Fruit fly (Drosophila melanogaster) whole organism, prepupa: ENCODE results near the gene stg.

Experiments used
- CG10631 ChIP-seq: fragments of 200-800 bp; sonication (Bioruptor generic); optimal IDR thresholded peaks from 2 replicates; lab custom pipeline; 2016; ENCODE audit warnings: missing biosample characterization, missing genetic modification characterization
- CG10669 ChIP-seq: fragments of 200-800 bp; sonication (Bioruptor generic); optimal IDR thresholded peaks from 3 replicates; lab custom pipeline; 2018; ENCODE audit warnings: missing biosample characterization, mild to moderate bottlenecking, missing genetic modification characterization, moderate library complexity
- CG11762 ChIP-seq: fragments of 200-800 bp; sonication (Bioruptor generic); optimal IDR thresholded peaks from 3 replicates; lab custom pipeline; 2016; ENCODE audit warnings: missing biosample characterization, missing genetic modification characterization; ENCODE audit not compliant: insufficient read depth
- CG15336 ChIP-seq: fragments of 200-800 bp; sonication (Bioruptor generic); IDR thresholded peaks from 2 replicates; pipeline ENCODE4 v1.3.6; 2022; ENCODE audit warnings: missing biosample characterization, missing genetic modification characterization
- CG1621 ChIP-seq: fragments of 200-800 bp; sonication (Bioruptor generic); optimal IDR thresholded peaks from 3 replicates; lab custom pipeline; 2018; ENCODE audit warnings: missing biosample characterization, mild to moderate bottlenecking, missing genetic modification characterization
- CG3032 ChIP-seq: fragments of 200-800 bp; optimal IDR thresholded peaks from 2 replicates; lab custom pipeline; 2019; ENCODE audit warnings: missing biosample characterization, mild to moderate bottlenecking, missing genetic modification characterization, moderate library complexity
- CG32006 ChIP-seq: fragments of 200-800 bp; sonication (Bioruptor generic); optimal IDR thresholded peaks from 3 replicates; lab custom pipeline; 2017; ENCODE audit warnings: missing biosample characterization, mild to moderate bottlenecking, missing genetic modification characterization
- CG3919 ChIP-seq: fragments of 200-800 bp; sonication (Bioruptor generic); optimal IDR thresholded peaks from 3 replicates; lab custom pipeline; 2016; ENCODE audit warnings: missing biosample characterization, missing genetic modification characterization
- CG4318 ChIP-seq: fragments of 200-800 bp; sonication (Bioruptor generic); optimal IDR thresholded peaks from 3 replicates; lab custom pipeline; 2017; ENCODE audit warnings: missing biosample characterization, mild to moderate bottlenecking, missing genetic modification characterization
- CG6163 ChIP-seq: fragments of 200-800 bp; sonication (Bioruptor generic); IDR thresholded peaks from 3 replicates; pipeline ENCODE4 v1.3.6; 2022; ENCODE audit warnings: missing biosample characterization, missing genetic modification characterization
- CG6276 ChIP-seq: fragments of 200-800 bp; sonication (Bioruptor generic); optimal IDR thresholded peaks from 2 replicates; lab custom pipeline; 2017; ENCODE audit warnings: missing biosample characterization, mild to moderate bottlenecking, missing genetic modification characterization
- CG6808 ChIP-seq: fragments of 200-800 bp; sonication (Bioruptor generic); optimal IDR thresholded peaks from 3 replicates; lab custom pipeline; 2017; ENCODE audit warnings: missing biosample characterization, missing genetic modification characterization, mild to moderate bottlenecking, moderate library complexity, missing genetic modification reagents
- CG6854 ChIP-seq: fragments of 200-800 bp; sonication (Bioruptor generic); optimal IDR thresholded peaks from 2 replicates; lab custom pipeline; 2017; ENCODE audit warnings: missing biosample characterization, mild to moderate bottlenecking, missing genetic modification characterization
- CG7368 ChIP-seq: fragments of 200-800 bp; sonication (Bioruptor generic); optimal IDR thresholded peaks from 3 replicates; lab custom pipeline; 2016; ENCODE audit warnings: missing biosample characterization, missing genetic modification characterization
- CG8119 ChIP-seq: fragments of 200-800 bp; sonication (Bioruptor generic); IDR thresholded peaks from 3 replicates; pipeline ENCODE4 v1.3.6; 2022; ENCODE audit warnings: missing biosample characterization, missing genetic modification characterization
- CG8632 ChIP-seq: fragments of 200-800 bp; sonication (Bioruptor generic); optimal IDR thresholded peaks from 3 replicates; lab custom pipeline; 2016; ENCODE audit warnings: missing biosample characterization, missing genetic modification characterization
- CG9139 ChIP-seq: fragments of 200-800 bp; sonication (Bioruptor generic); optimal IDR thresholded peaks from 3 replicates; lab custom pipeline; 2017; ENCODE audit warnings: missing biosample characterization, mild to moderate bottlenecking, missing genetic modification characterization
- Eip75B ChIP-seq: fragments of 200-800 bp; sonication (Bioruptor generic); optimal IDR thresholded peaks from 3 replicates; lab custom pipeline; 2016; ENCODE audit warnings: missing biosample characterization, missing genetic modification characterization
- Eip78C ChIP-seq: fragments of 200-800 bp; sonication (Bioruptor generic); peaks from one replicate; lab custom pipeline; 2016; ENCODE audit warnings: missing biosample characterization, missing genetic modification characterization
- Eip93F ChIP-seq: fragments of 200-800 bp; sonication (Bioruptor generic); optimal IDR thresholded peaks from 2 replicates; lab custom pipeline; 2016; ENCODE audit warnings: missing biosample characterization, mild to moderate bottlenecking, missing genetic modification characterization
- Ets21C ChIP-seq: fragments of 200-800 bp; sonication (Bioruptor generic); optimal IDR thresholded peaks from 3 replicates; lab custom pipeline; 2016; ENCODE audit warnings: missing biosample characterization, missing genetic modification characterization
- Ets96B ChIP-seq: fragments of 200-800 bp; optimal IDR thresholded peaks from 2 replicates; lab custom pipeline; 2019; ENCODE audit warnings: missing biosample characterization, mild to moderate bottlenecking, missing genetic modification characterization, moderate library complexity
- Gug ChIP-seq: fragments of 200-800 bp; sonication (Bioruptor generic); IDR thresholded peaks from 2 replicates; pipeline ENCODE4 v1.3.6; 2022; ENCODE audit warnings: missing biosample characterization, missing genetic modification characterization
- Hr39 ChIP-seq: fragments of 200-800 bp; sonication (Bioruptor generic); optimal IDR thresholded peaks from 2 replicates; lab custom pipeline; 2016; ENCODE audit warnings: missing biosample characterization, missing genetic modification characterization
- Hr4 ChIP-seq: fragments of 200-800 bp; sonication (Bioruptor generic); optimal IDR thresholded peaks from 3 replicates; lab custom pipeline; 2016; ENCODE audit warnings: missing biosample characterization, missing genetic modification characterization
- Lpt ChIP-seq: fragments of 200-800 bp; sonication (Bioruptor generic); optimal IDR thresholded peaks from 3 replicates; lab custom pipeline; 2016; ENCODE audit warnings: missing biosample characterization, missing genetic modification characterization
- OdsH ChIP-seq: fragments of 200-800 bp; sonication (Bioruptor generic); optimal IDR thresholded peaks from 3 replicates; lab custom pipeline; 2016; ENCODE audit warnings: missing biosample characterization, missing genetic modification characterization
- Smox ChIP-seq: fragments of 200-800 bp; sonication (Bioruptor generic); optimal IDR thresholded peaks from 3 replicates; lab custom pipeline; 2016; ENCODE audit warnings: missing biosample characterization, missing genetic modification characterization
- Sox14 ChIP-seq: fragments of 200-800 bp; sonication (Bioruptor generic); optimal IDR thresholded peaks from 3 replicates; lab custom pipeline; 2016; ENCODE audit warnings: missing biosample characterization, missing genetic modification characterization
- Sox15 ChIP-seq: fragments of 200-800 bp; sonication (Bioruptor generic); optimal IDR thresholded peaks from 3 replicates; lab custom pipeline; 2016; ENCODE audit warnings: missing biosample characterization, missing genetic modification characterization
- achi ChIP-seq: fragments of 200-800 bp; sonication (Bioruptor generic); optimal IDR thresholded peaks from 3 replicates; lab custom pipeline; 2016; ENCODE audit warnings: missing biosample characterization, missing genetic modification characterization
- acj6 ChIP-seq: fragments of 200-800 bp; sonication (Bioruptor generic); optimal IDR thresholded peaks from 3 replicates; lab custom pipeline; 2016; ENCODE audit warnings: missing biosample characterization, missing genetic modification characterization
- cyc ChIP-seq: fragments of 200-800 bp; sonication (Bioruptor generic); optimal IDR thresholded peaks from 3 replicates; lab custom pipeline; 2016; ENCODE audit warnings: missing biosample characterization, missing genetic modification characterization
- dsx ChIP-seq: fragments of 200-800 bp; optimal IDR thresholded peaks from 3 replicates; lab custom pipeline; 2019; ENCODE audit warnings: missing biosample characterization, mild to moderate bottlenecking, missing genetic modification characterization, moderate library complexity; ENCODE audit not compliant: poor library complexity, severe bottlenecking
- eg ChIP-seq: fragments of 200-800 bp; sonication (Bioruptor generic); IDR thresholded peaks from 3 replicates; pipeline ENCODE4 v1.3.6; 2022; ENCODE audit warnings: missing biosample characterization, missing genetic modification characterization
- fd85E ChIP-seq: fragments of 200-800 bp; sonication (Bioruptor generic); optimal IDR thresholded peaks from 3 replicates; lab custom pipeline; 2016; ENCODE audit warnings: missing biosample characterization, missing genetic modification characterization
- fkh ChIP-seq: fragments of 200-800 bp; sonication (Bioruptor generic); optimal IDR thresholded peaks from 3 replicates; lab custom pipeline; 2017; ENCODE audit warnings: missing biosample characterization, mild to moderate bottlenecking, missing genetic modification characterization, moderate library complexity
- lz ChIP-seq: fragments of 200-800 bp; sonication (Bioruptor generic); optimal IDR thresholded peaks from 3 replicates; lab custom pipeline; 2016; ENCODE audit warnings: missing biosample characterization, missing genetic modification characterization
- salr ChIP-seq, 2 experiments: fragments of 200-800 bp; sonication (Bioruptor generic); optimal IDR thresholded peaks; 3 replicates each; lab custom pipeline; 2016 to 2018; ENCODE audit warnings: missing biosample characterization in 2 of 2, missing genetic modification characterization in 2 of 2, mild to moderate bottlenecking in 1 of 2
- ss ChIP-seq, 2 experiments: fragments of 200-800 bp; sonication (Bioruptor generic); optimal IDR thresholded peaks; 2 replicates in 1 of 2; 3 replicates in 1 of 2; lab custom pipeline; 2017 to 2018; ENCODE audit warnings: mild to moderate bottlenecking in 2 of 2, missing biosample characterization in 2 of 2, missing genetic modification characterization in 2 of 2, moderate library complexity in 1 of 2
- svp ChIP-seq: fragments of 200-800 bp; sonication (Bioruptor generic); peaks from one replicate; lab custom pipeline; 2016; ENCODE audit warnings: missing biosample characterization, missing genetic modification characterization
- topi ChIP-seq: fragments of 200-800 bp; sonication (Bioruptor generic); optimal IDR thresholded peaks from 3 replicates; lab custom pipeline; 2016; ENCODE audit warnings: missing biosample characterization, missing genetic modification characterization

The stg gene

dm6 chr3R:29214262-29214661, 41.3 kb downstream of the stg start (continued):
- TF ChIP-seq topi = peak; percentile 100
- peak; percentile 100 for TF ChIP-seq Sox14 (GFP tag; lab: Kevin White, UChicago)
- TF ChIP-seq Ets21C (GFP tag; lab: Kevin White, UChicago) = peak; percentile 99
- peak; percentile 100 for TF ChIP-seq CG3032
- peak; percentile 100 for TF ChIP-seq CG8632 (GFP tag; lab: Kevin White, UChicago)
- peak; percentile 99 for TF ChIP-seq CG9139
- TF ChIP-seq CG6854 (GFP tag; lab: Kevin White, UChicago) = peak; percentile 100
- peak; percentile 100 for TF ChIP-seq lz (GFP tag; lab: Kevin White, UChicago)
- TF ChIP-seq fd85E = peak; percentile 98
- peak; percentile 100 for TF ChIP-seq CG3919 (GFP tag; lab: Kevin White, UChicago)
- TF ChIP-seq svp (GFP tag; lab: Kevin White, UChicago) = peak; percentile 100
- peak; percentile 100 for TF ChIP-seq Smox (GFP tag; lab: Kevin White, UChicago)
- peak; percentile 100 for TF ChIP-seq acj6 (GFP tag; lab: Kevin White, UChicago)
- peak; percentile 99 for TF ChIP-seq achi (GFP tag; lab: Kevin White, UChicago)
- TF ChIP-seq CG15336 (GFP tag; lab: Robert Waterston, UW) = peak; percentile 100
- peak; percentile 99 for TF ChIP-seq dsx (GFP tag; lab: Kevin White, UChicago)
- peak; percentile 99 for TF ChIP-seq Eip93F
- peak; percentile 100 for TF ChIP-seq CG1621
- peak; percentile 100 for TF ChIP-seq Lpt
- peak; percentile 100 for TF ChIP-seq Eip78C
- peak; percentile 100 for TF ChIP-seq eg (GFP tag; lab: Robert Waterston, UW)

dm6 chr3R:29213416-29213815, 42.2 kb downstream of the stg start:
- no peak for TF ChIP-seq fd85E
- TF ChIP-seq fkh (GFP tag; lab: Kevin White, UChicago) = no peak

DNA sequence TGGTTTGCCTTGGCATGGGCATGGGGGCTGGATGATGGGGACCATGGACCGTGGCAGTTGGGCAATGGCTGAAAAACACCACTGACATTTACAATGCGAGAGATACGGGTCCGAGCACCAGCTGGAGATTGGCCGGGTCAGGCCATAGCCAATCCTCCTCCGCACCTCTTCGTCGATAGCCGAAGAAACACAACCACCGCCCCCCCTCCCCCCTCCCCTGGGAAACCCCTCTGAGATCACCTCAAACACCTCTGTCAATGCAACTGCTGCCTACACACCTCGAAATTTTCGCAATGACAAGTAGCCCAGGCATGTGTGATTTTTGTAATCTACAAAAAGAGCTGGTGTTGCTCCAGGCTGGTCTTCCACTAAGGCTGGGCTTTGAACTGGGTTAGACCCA, 43.1 kb downstream of the stg start:
- no peak for TF ChIP-seq Eip78C
- no peak for TF ChIP-seq CG6808 (GFP tag; lab: Kevin White, UChicago)
- TF ChIP-seq CG8119 (GFP tag; lab: Robert Waterston, UW) = no peak
- TF ChIP-seq CG1621 = no peak
- TF ChIP-seq dsx (GFP tag; lab: Kevin White, UChicago) = no peak
- TF ChIP-seq CG4318 (GFP tag; lab: Kevin White, UChicago) = no peak
- TF ChIP-seq Sox15 (GFP tag; lab: Kevin White, UChicago) = no peak
- no peak for TF ChIP-seq fd85E
- TF ChIP-seq Sox14 (GFP tag; lab: Kevin White, UChicago) = no peak
- no peak for TF ChIP-seq CG7368
- TF ChIP-seq acj6 (GFP tag; lab: Kevin White, UChicago) = no peak
- TF ChIP-seq ss (GFP tag; optimal IDR thresholded peaks at IDR 0.05; lab: Kevin White, UChicago) = no peak
- no peak for TF ChIP-seq CG3919 (GFP tag; lab: Kevin White, UChicago)
- no peak for TF ChIP-seq Ets21C (GFP tag; lab: Kevin White, UChicago)

- TF ChIP-seq Hr4 (GFP tag; lab: Kevin White, UChicago) (peak; percentile 23), Eip75B (no peak), CG3919 (GFP tag; lab: Kevin White, UChicago) (peak; percentile 44), Gug (GFP tag; lab: Robert Waterston, UW) (peak; percentile 37; the same call in 1 of the 2 replicates), achi (GFP tag; lab: Kevin White, UChicago) (peak; percentile 52), Lpt (peak; percentile 37), acj6 (GFP tag; lab: Kevin White, UChicago) (no peak), OdsH (GFP tag; lab: Kevin White, UChicago) (peak; percentile 11), CG11762 (peak; percentile 35), Ets96B (peak; percentile 12), svp (GFP tag; lab: Kevin White, UChicago) (peak; percentile 21), eg (GFP tag; lab: Robert Waterston, UW) (peak; percentile 54; the same call in 1 of the 3 replicates), CG15336 (GFP tag; lab: Robert Waterston, UW) (peak; percentile 35), CG3032 (peak; percentile 5), Smox (GFP tag; lab: Kevin White, UChicago) (no peak), CG6276 (GFP tag; lab: Kevin White, UChicago) (peak; percentile 63), CG8119 (GFP tag; lab: Robert Waterston, UW) (peak; percentile 56), Sox14 (GFP tag; lab: Kevin White, UChicago) (peak; percentile 47), Eip78C (peak; percentile 67), CG32006 (GFP tag; lab: Kevin White, UChicago) (peak; percentile 58), CG10631 (peak; percentile 41), CG10669 (GFP tag; lab: Kevin White, UChicago) (no peak), CG6163 (0 out of 3 replicates have a peak, but pooled peaks have one; percentile 31), dsx (GFP tag; lab: Kevin White, UChicago) (no peak), Hr39 (GFP tag; lab: Kevin White, UChicago) (no peak), salr (GFP tag; optimal IDR thresholded peaks at IDR 0.05; lab: Kevin White, UChicago) (no peak), cyc (no peak)
These were observed 43.9 kb downstream of the stg start for dm6 chr3R:29211702-29212101.
